Worm (Caenorhabditis elegans) whole organism, young adult: Measurements from ENCODE around the gene spe-42.

Source experiments
- Y53F4B.3 ChIP-seq: fragments of 200-800 bp; sonication (Bioruptor generic); IDR thresholded peaks from 2 replicates; pipeline ENCODE4 v1.3.6; 2022; ENCODE audit warnings: missing genetic modification reagents, missing genetic modification characterization, missing compliant biosample characterization
- akir-1 ChIP-seq: fragments of 200-800 bp; sonication (Bioruptor generic); optimal IDR thresholded peaks from 2 replicates; lab custom pipeline; 2018; ENCODE audit warnings: mild to moderate bottlenecking, missing genetic modification characterization, moderate library complexity, missing compliant biosample characterization
- tbx-9 ChIP-seq: sonication (generic microtip); optimal IDR thresholded peaks from 2 replicates; lab custom pipeline; 2016; ENCODE audit warnings: borderline replicate concordance, missing genetic modification characterization, inconsistent platforms, missing compliant biosample characterization

DNA sequence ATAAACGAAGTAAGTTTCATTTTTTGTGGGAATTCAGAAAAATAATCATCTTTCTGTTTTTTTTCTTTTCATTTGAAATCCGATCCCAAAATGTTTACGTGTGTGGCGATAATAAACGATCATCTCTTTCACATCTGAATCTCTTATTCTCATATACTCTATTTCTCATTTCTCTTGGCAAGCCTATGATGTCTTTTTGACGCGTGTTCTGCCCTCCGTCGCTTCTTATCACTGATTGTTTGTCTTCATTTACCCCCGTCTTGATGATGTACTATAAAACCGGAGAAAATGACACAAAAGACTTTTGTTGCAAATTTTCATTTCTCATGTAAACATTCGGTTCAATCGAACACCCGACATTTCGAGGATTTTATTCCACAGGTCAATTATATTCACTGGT is 41.0 kb upstream of the spe-42 start:
- TF ChIP-seq Y53F4B.3 (GFP tag; lab: Robert Waterston, UW) (no peak), akir-1 (GFP tag; lab: Kevin White, UChicago) (no peak), tbx-9 (tag; lab: Kevin White, UChicago) (no peak)
